Fruit fly (Drosophila melanogaster): ENCODE results near the gene Paip2.
A peak's percentile ranks its signal among the peaks of the same experiment; 100 is the strongest.

The Paip2 gene

DNA sequence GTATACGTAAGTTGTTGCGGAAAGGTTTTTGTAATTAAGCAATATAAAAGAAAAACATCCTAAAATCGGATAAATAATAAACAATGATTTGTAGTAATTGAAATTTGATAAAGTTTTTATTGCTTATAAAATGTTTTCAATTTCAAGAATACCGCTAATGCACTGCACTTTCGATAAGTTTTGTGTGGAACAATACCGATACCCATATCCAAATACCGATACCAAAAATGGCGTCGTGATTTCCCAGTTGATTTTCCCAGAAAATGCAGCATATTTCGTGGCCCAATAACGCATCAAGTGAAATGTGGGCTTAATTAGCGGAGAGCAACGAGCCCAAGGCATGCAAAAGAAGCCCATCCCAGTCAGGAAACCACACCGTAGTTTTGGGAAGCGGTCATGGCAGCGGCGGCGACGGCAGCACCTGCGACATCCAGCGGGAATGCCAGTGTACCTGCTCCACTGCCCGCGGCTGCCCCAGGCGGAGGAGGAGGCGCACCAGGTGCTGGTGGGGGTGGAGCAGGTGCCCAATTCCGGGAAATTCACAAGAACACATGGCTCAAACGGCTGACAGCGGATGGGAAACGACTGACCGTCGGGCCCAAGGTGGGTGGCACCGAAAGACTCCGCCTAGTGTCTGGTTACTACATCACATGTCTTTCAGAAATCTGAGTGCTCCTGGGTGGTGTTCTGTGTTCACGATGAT, 5.4 kb downstream of the Paip2 start, which contains the start of gene CG31342 (continued):
- TF ChIP-seq Hr78 (GFP tag; optimal IDR thresholded peaks at IDR 0.05) = no peak
- peak; percentile 20; the same call in 1 of the 2 replicates for TF ChIP-seq stc (GFP tag; IDR thresholded peaks at IDR 0.05)
- no peak for TF ChIP-seq pnt (GFP tag; optimal IDR thresholded peaks at IDR 0.05)
- no peak for TF ChIP-seq Gug (GFP tag; IDR thresholded peaks at IDR 0.05)
- no peak for TF ChIP-seq CG3726 (GFP tag; IDR thresholded peaks at IDR 0.05)
- TF ChIP-seq esg (GFP tag; conservative IDR thresholded peaks at IDR 0.05) = no peak
- no peak for TF ChIP-seq tio (GFP tag; optimal IDR thresholded peaks at IDR 0.05)
- no peak for TF ChIP-seq schlank (tag; optimal IDR thresholded peaks at IDR 0.05)
- TF ChIP-seq inv (GFP tag; IDR thresholded peaks at IDR 0.05; ENCODE audit: partially characterized antibody) = peak; percentile 32; the same call in 1 of the 2 replicates
- TF ChIP-seq chif (GFP tag; optimal IDR thresholded peaks at IDR 0.05) = peak in 1 of 2 experiments; percentile 23
- TF ChIP-seq ash1 (GFP tag; optimal IDR thresholded peaks at IDR 0.05) = no peak
- peak; percentile 72 for TF ChIP-seq CG12391 (tag; optimal IDR thresholded peaks at IDR 0.05)
- no peak for TF ChIP-seq CG15479 (GFP tag; optimal IDR thresholded peaks at IDR 0.05)
- no peak for TF ChIP-seq CG9876 (GFP tag; optimal IDR thresholded peaks at IDR 0.05)
- TF ChIP-seq pb (GFP tag; optimal IDR thresholded peaks at IDR 0.05) = no peak
- TF ChIP-seq Lpt (GFP tag; optimal IDR thresholded peaks at IDR 0.05) = no peak
- TF ChIP-seq wor (GFP tag; IDR thresholded peaks at IDR 0.05) = no peak
- TF ChIP-seq NFAT (GFP tag; IDR thresholded peaks at IDR 0.05) = no peak
- TF ChIP-seq CG31365 (tag; optimal IDR thresholded peaks at IDR 0.05) = no peak
- no peak for TF ChIP-seq CG18476 (GFP tag; optimal IDR thresholded peaks at IDR 0.05)
- TF ChIP-seq Dip3 (GFP tag; optimal IDR thresholded peaks at IDR 0.05) = no peak
- TF ChIP-seq CG14860 (GFP tag; IDR thresholded peaks at IDR 0.05; ENCODE audit: partially characterized antibody) = peak; percentile 43
- TF ChIP-seq CG30020 (tag; optimal IDR thresholded peaks at IDR 0.05) = peak; percentile 93
- peak; percentile 52 for TF ChIP-seq CG15514 (GFP tag; optimal IDR thresholded peaks at IDR 0.05)
- TF ChIP-seq ind (GFP tag; optimal IDR thresholded peaks at IDR 0.05) = no peak
- peak; percentile 9 for TF ChIP-seq pho (GFP tag; optimal IDR thresholded peaks at IDR 0.05)
- TF ChIP-seq lmd (GFP tag; IDR thresholded peaks at IDR 0.05) = no peak
- TF ChIP-seq ems (GFP tag; optimal IDR thresholded peaks at IDR 0.05) = no peak
- no peak for TF ChIP-seq pros (GFP tag; optimal IDR thresholded peaks at IDR 0.05)
- TF ChIP-seq hb (GFP tag; IDR thresholded peaks at IDR 0.05; ENCODE audit: partially characterized antibody) = peak; percentile 55; the same call in 1 of the 3 replicates
- no peak for TF ChIP-seq nau (GFP tag; optimal IDR thresholded peaks at IDR 0.05)
- TF ChIP-seq Dp (GFP tag; optimal IDR thresholded peaks at IDR 0.05) = peak; percentile 3
- no peak for TF ChIP-seq CG12299 (tag; optimal IDR thresholded peaks at IDR 0.05)
- TF ChIP-seq CG11398 (GFP tag; optimal IDR thresholded peaks at IDR 0.05) = no peak
- TF ChIP-seq Ptx1 (GFP tag; IDR thresholded peaks at IDR 0.05) = peak; percentile 24; the same call in 1 of the 2 replicates
- TF ChIP-seq CG1529 (GFP tag; optimal IDR thresholded peaks at IDR 0.05) = no peak
- TF ChIP-seq CG43689 (GFP tag; IDR thresholded peaks at IDR 0.05) = no peak
- TF ChIP-seq Awh (GFP tag; IDR thresholded peaks at IDR 0.05) = no peak
- 0 out of 2 replicates have a peak, but pooled peaks have one; percentile 28 for TF ChIP-seq Drgx (GFP tag; IDR thresholded peaks at IDR 0.05)
- no peak for TF ChIP-seq CG16863 (GFP tag; optimal IDR thresholded peaks at IDR 0.05)
- no peak for TF ChIP-seq unpg (GFP tag; optimal IDR thresholded peaks at IDR 0.05)
- no peak for TF ChIP-seq p53 (GFP tag; optimal IDR thresholded peaks at IDR 0.05)
- no peak for TF ChIP-seq Mes4 (GFP tag; optimal IDR thresholded peaks at IDR 0.05)
- TF ChIP-seq CG14050 (GFP tag; IDR thresholded peaks at IDR 0.05) = no peak
- TF ChIP-seq disco-r (GFP tag; optimal IDR thresholded peaks at IDR 0.05) = no peak
- TF ChIP-seq az2 (GFP tag; optimal IDR thresholded peaks at IDR 0.05) = peak; percentile 42
- peak; percentile 51 for TF ChIP-seq trem (tag; optimal IDR thresholded peaks at IDR 0.05)
- TF ChIP-seq emc (GFP tag; optimal IDR thresholded peaks at IDR 0.05) = no peak
- TF ChIP-seq zfh1 (GFP tag; IDR thresholded peaks at IDR 0.05) = no peak
- no peak for TF ChIP-seq sc (optimal IDR thresholded peaks at IDR 0.05)
- TF ChIP-seq sc (GFP tag; optimal IDR thresholded peaks at IDR 0.05) = no peak
